Worm (Caenorhabditis elegans): ENCODE measurements around the gene C27F2.6.

ce11 chrIII:4984444-4985086 is 4.3 kb upstream of the C27F2.6 start, which contains the start of gene C27F2.7:
- no peak for TF ChIP-seq him-1 (tag; optimal IDR thresholded peaks at IDR 0.05)
- TF ChIP-seq dao-5 (tag; optimal IDR thresholded peaks at IDR 0.05), result no peak
- TF ChIP-seq W03F9.2 (tag; optimal IDR thresholded peaks at IDR 0.05), result no peak

Data from whole organism, L4/young adult.